Worm (Caenorhabditis elegans) whole organism, young adult: ENCODE data around the gene gtap-1.

Source experiments
- B0035.1 ChIP-seq: sonication (generic microtip); optimal IDR thresholded peaks from 2 replicates; lab custom pipeline; 2016; ENCODE audit warnings: missing genetic modification characterization, mild to moderate bottlenecking, missing compliant biosample characterization, missing genotype, missing genetic modification reagents
- D2030.7 ChIP-seq: fragments of 200-800 bp; sonication (Bioruptor generic); IDR thresholded peaks from 2 replicates; pipeline ENCODE4 v1.3.6; 2022; ENCODE audit warnings: missing genetic modification reagents, missing genetic modification characterization, missing compliant biosample characterization
- F33H1.4 ChIP-seq: fragments of 200-800 bp; sonication (Bioruptor generic); IDR thresholded peaks from 2 replicates; pipeline ENCODE4 v1.3.6; 2022; ENCODE audit warnings: missing genetic modification reagents, missing genetic modification characterization, missing compliant biosample characterization
- F55B11.4 ChIP-seq: sonication (generic microtip); optimal IDR thresholded peaks from 2 replicates; lab custom pipeline; 2016; ENCODE audit warnings: missing compliant biosample characterization, missing genetic modification characterization, borderline replicate concordance; ENCODE audit not compliant: insufficient read depth
- F57A8.1 ChIP-seq: fragments of 200-800 bp; sonication (Bioruptor generic); optimal IDR thresholded peaks from 2 replicates; lab custom pipeline; 2018; ENCODE audit warnings: mild to moderate bottlenecking, missing genetic modification characterization, moderate library complexity, missing compliant biosample characterization
- Y95B8A.8 ChIP-seq: fragments of 200-800 bp; sonication (Bioruptor generic); IDR thresholded peaks from 2 replicates; pipeline ENCODE4 v1.3.6; 2022; ENCODE audit warnings: missing genetic modification reagents, missing genetic modification characterization, missing compliant biosample characterization
- ZK185.1 ChIP-seq: sonication (generic microtip); optimal IDR thresholded peaks from 2 replicates; lab custom pipeline; 2016; ENCODE audit warnings: mild to moderate bottlenecking, missing genetic modification characterization, missing compliant biosample characterization; ENCODE audit not compliant: poor library complexity, severe bottlenecking
- aptf-2 ChIP-seq: fragments of 200-800 bp; sonication (Bioruptor generic); conservative IDR thresholded peaks from 2 replicates; pipeline ENCODE4 v1.3.6; 2022; ENCODE audit warnings: missing genetic modification reagents, missing genetic modification characterization, missing compliant biosample characterization
- atf-7 ChIP-seq: sonication (generic microtip); optimal IDR thresholded peaks from 2 replicates; lab custom pipeline; 2017; ENCODE audit warnings: mild to moderate bottlenecking, missing genetic modification characterization, missing compliant biosample characterization
- athp-1 ChIP-seq: sonication (generic microtip); optimal IDR thresholded peaks from 2 replicates; lab custom pipeline; 2017; ENCODE audit warnings: mild to moderate bottlenecking, missing genetic modification characterization, missing compliant biosample characterization
- attf-3 ChIP-seq: fragments of 200-800 bp; sonication (Bioruptor generic); conservative IDR thresholded peaks from 2 replicates; pipeline ENCODE4 v1.3.6; 2022; ENCODE audit warnings: missing genetic modification reagents, missing genetic modification characterization, missing compliant biosample characterization
- attf-5 ChIP-seq: fragments of 200-800 bp; sonication (Bioruptor generic); optimal IDR thresholded peaks from 2 replicates; lab custom pipeline; 2018; ENCODE audit warnings: mild to moderate bottlenecking, missing genetic modification characterization, missing compliant biosample characterization
- ceh-58 ChIP-seq: fragments of 200-800 bp; sonication (Bioruptor generic); IDR thresholded peaks from 2 replicates; pipeline ENCODE4 v1.3.6; 2022; ENCODE audit warnings: missing genetic modification characterization, missing compliant biosample characterization
- dpff-1 ChIP-seq: sonication (generic microtip); optimal IDR thresholded peaks from 2 replicates; lab custom pipeline; 2017; ENCODE audit warnings: mild to moderate bottlenecking, missing genetic modification characterization, missing compliant biosample characterization
- dpl-1 ChIP-seq: fragments of 150-350 bp; optimal IDR thresholded peaks from 2 replicates; lab custom pipeline; 2014; ENCODE audit warnings: missing biosample characterization, missing genetic modification reagents, missing genetic modification characterization
- efl-1 ChIP-seq: fragments of 150-350 bp; optimal IDR thresholded peaks from 2 replicates; lab custom pipeline; 2014; ENCODE audit warnings: missing biosample characterization, missing genetic modification reagents, missing genetic modification characterization
- egl-44 ChIP-seq: fragments of 200-800 bp; sonication (Bioruptor generic); IDR thresholded peaks from 2 replicates; pipeline ENCODE4 v1.3.6; 2022; ENCODE audit warnings: missing genetic modification reagents, missing genetic modification characterization, missing compliant biosample characterization
- ekl-4 ChIP-seq: fragments of 200-800 bp; sonication (Bioruptor generic); IDR thresholded peaks from 2 replicates; pipeline ENCODE4 v1.3.6; 2022; ENCODE audit warnings: missing genetic modification reagents, missing genetic modification characterization, missing compliant biosample characterization
- hlh-12 ChIP-seq: sonication (generic microtip); optimal IDR thresholded peaks from 2 replicates; lab custom pipeline; 2016; ENCODE audit warnings: missing genetic modification characterization, missing compliant biosample characterization
- let-607 ChIP-seq, 2 experiments: fragments of 200-800 bp in 1 of 2; sonication (Bioruptor generic) in 1 of 2; sonication (generic microtip) in 1 of 2; optimal IDR thresholded peaks; 2 replicates each; lab custom pipeline; 2016 to 2018; ENCODE audit warnings: mild to moderate bottlenecking in 2 of 2, missing compliant biosample characterization in 2 of 2, missing genetic modification characterization in 2 of 2, moderate library complexity in 2 of 2, missing genotype in 1 of 2
- lin-54 ChIP-seq: fragments of 200-800 bp; sonication (Bioruptor generic); optimal IDR thresholded peaks from 2 replicates; lab custom pipeline; 2018; ENCODE audit warnings: mild to moderate bottlenecking, missing genetic modification characterization, missing compliant biosample characterization
- lir-1 ChIP-seq: fragments of 200-800 bp; sonication (Bioruptor generic); conservative IDR thresholded peaks from 2 replicates; pipeline ENCODE4 v1.3.6; 2022; ENCODE audit warnings: missing genetic modification reagents, missing genetic modification characterization, missing compliant biosample characterization
- mcd-1 ChIP-seq: fragments of 200-800 bp; sonication (Bioruptor generic); IDR thresholded peaks from 2 replicates; pipeline ENCODE4 v1.3.6; 2022; ENCODE audit warnings: missing genetic modification reagents, missing genetic modification characterization, missing compliant biosample characterization
- nfya-1 ChIP-seq: sonication (generic microtip); optimal IDR thresholded peaks from 2 replicates; lab custom pipeline; 2017; ENCODE audit warnings: antibody characterized with exemption, missing compliant biosample characterization, missing genetic modification characterization, borderline replicate concordance; ENCODE audit not compliant: insufficient read depth
- nfyb-1 ChIP-seq: fragments of 200-800 bp; sonication (Bioruptor generic); IDR thresholded peaks from 2 replicates; pipeline ENCODE4 v1.3.6; 2022; ENCODE audit warnings: missing genetic modification reagents, missing genetic modification characterization, missing compliant biosample characterization
- pha-4 ChIP-seq: fragments of 150-350 bp; sonication (generic microtip); optimal IDR thresholded peaks from 2 replicates; lab custom pipeline; 2014; ENCODE audit warnings: missing biosample characterization, missing genetic modification reagents, missing genetic modification characterization
- rec-8 ChIP-seq, 2 experiments: sonication (generic microtip); optimal IDR thresholded peaks; 2 replicates each; lab custom pipeline; 2016; ENCODE audit warnings: mild to moderate bottlenecking in 2 of 2, missing genetic modification characterization in 2 of 2, missing genetic modification reagents in 2 of 2, missing genotype in 2 of 2, missing biosample characterization in 1 of 2, missing compliant biosample characterization in 1 of 2, moderate library complexity in 1 of 2
- rpc-1 ChIP-seq, 2 experiments: fragments of 150-350 bp in 1 of 2; sonication (generic microtip) in 1 of 2; optimal IDR thresholded peaks; 2 replicates each; lab custom pipeline; 2014 to 2018; ENCODE audit warnings: missing biosample characterization in 1 of 2, missing genetic modification characterization in 1 of 2, missing genetic modification reagents in 1 of 2, missing genotype in 1 of 2
- snpc-1.3 ChIP-seq: sonication (generic microtip); optimal IDR thresholded peaks from 2 replicates; lab custom pipeline; 2017; ENCODE audit warnings: missing genetic modification characterization, mild to moderate bottlenecking, missing compliant biosample characterization, antibody characterized with exemption, moderate library complexity, missing genotype, missing genetic modification reagents; ENCODE audit not compliant: insufficient read depth
- tbp1 ChIP-seq: fragments of 200-800 bp; sonication (Bioruptor generic); optimal IDR thresholded peaks from 2 replicates; lab custom pipeline; 2018; ENCODE audit warnings: mild to moderate bottlenecking, missing genetic modification characterization, missing compliant biosample characterization
- tbx-9 ChIP-seq: sonication (generic microtip); optimal IDR thresholded peaks from 2 replicates; lab custom pipeline; 2016; ENCODE audit warnings: borderline replicate concordance, missing genetic modification characterization, inconsistent platforms, missing compliant biosample characterization
- tlf-1 ChIP-seq: fragments of 200-800 bp; sonication (Bioruptor generic); optimal IDR thresholded peaks from 2 replicates; lab custom pipeline; 2018; ENCODE audit warnings: mild to moderate bottlenecking, missing genetic modification characterization, missing compliant biosample characterization
- xnd-1 ChIP-seq: sonication (generic microtip); optimal IDR thresholded peaks from 2 replicates; lab custom pipeline; 2016; ENCODE audit warnings: missing genotype, missing genetic modification reagents, missing genetic modification characterization, missing compliant biosample characterization
- ztf-18 ChIP-seq: sonication (generic microtip); optimal IDR thresholded peaks from 2 replicates; lab custom pipeline; 2016; ENCODE audit warnings: missing genotype, mild to moderate bottlenecking, missing genetic modification characterization, missing compliant biosample characterization
- ztf-6 ChIP-seq: fragments of 200-800 bp; sonication (Bioruptor generic); IDR thresholded peaks from 2 replicates; pipeline ENCODE4 v1.3.6; 2022; ENCODE audit warnings: missing genetic modification reagents, missing genetic modification characterization, missing compliant biosample characterization

gtap-1 gene

ce11 chrII:5860621-5861020, 27.6 kb upstream of the gtap-1 start:
- no peak for TF ChIP-seq attf-3 (GFP tag; lab: Robert Waterston, UW)

ce11 chrII:5858322-5858721, 25.3 kb upstream of the gtap-1 start, which contains the start of gene F55C12.4:
TSS of gene F55C12.4 (minus strand) at chrII:5858422.
- TF ChIP-seq nfyb-1 (GFP tag; lab: Robert Waterston, UW) (no peak), atf-7 (tag; lab: Kevin White, UChicago) (no peak), snpc-1.3 (tag; lab: Kevin White, UChicago) (no peak), athp-1 (tag; lab: Kevin White, UChicago) (no peak), rpc-1 (optimal IDR thresholded peaks at IDR 0.05; lab: Kevin White, UChicago) (no peak), rpc-1 (tag; optimal IDR thresholded peaks at IDR 0.05; lab: Kevin White, UChicago) (no peak), tbp1 (GFP tag; lab: Kevin White, UChicago) (no peak), tlf-1 (GFP tag; lab: Kevin White, UChicago) (no peak), ekl-4 (no peak), F57A8.1 (GFP tag; lab: Kevin White, UChicago) (no peak), nfya-1 (tag; lab: Kevin White, UChicago) (no peak), dpl-1 (no peak), B0035.1 (tag; lab: Kevin White, UChicago) (no peak), F55B11.4 (tag; lab: Kevin White, UChicago) (no peak), ztf-6 (GFP tag; lab: Robert Waterston, UW) (no peak), let-607 (tag; optimal IDR thresholded peaks at IDR 0.05; lab: Kevin White, UChicago) (no peak), lir-1 (no peak), Y95B8A.8 (GFP tag; lab: Robert Waterston, UW) (no peak), aptf-2 (GFP tag; lab: Robert Waterston, UW) (no peak), ztf-18 (tag; lab: Kevin White, UChicago) (no peak)

ce11 chrII:5854122-5854521, 21.1 kb upstream of the gtap-1 start, which contains the start of gene H41C03.1:
TSS of gene H41C03.1 (plus strand) at chrII:5854422.
- no peak for TF ChIP-seq ceh-58 (GFP tag; lab: Robert Waterston, UW)
- no peak for TF ChIP-seq rec-8 (tag; optimal IDR thresholded peaks at IDR 0.05; lab: Kevin White, UChicago)
- no peak for TF ChIP-seq pha-4
- TF ChIP-seq F33H1.4 (GFP tag; lab: Robert Waterston, UW): no peak
- no peak for TF ChIP-seq aptf-2 (GFP tag; lab: Robert Waterston, UW)
- no peak for TF ChIP-seq tbx-9 (tag; lab: Kevin White, UChicago)
- no peak for TF ChIP-seq lir-1
- no peak for TF ChIP-seq mcd-1 (GFP tag; lab: Robert Waterston, UW)
- no peak for TF ChIP-seq ZK185.1
- no peak for TF ChIP-seq attf-5 (GFP tag; lab: Kevin White, UChicago)
- no peak for TF ChIP-seq hlh-12
- TF ChIP-seq efl-1: no peak
- TF ChIP-seq lin-54: no peak
- no peak for TF ChIP-seq dpff-1
- no peak for TF ChIP-seq egl-44
- no peak for TF ChIP-seq xnd-1
- no peak for TF ChIP-seq D2030.7 (GFP tag; lab: Robert Waterston, UW)
